Worm (Caenorhabditis elegans): ENCODE measurements around the gene srh-30.

- TF ChIP-seq ceh-9 (tag; optimal IDR thresholded peaks at IDR 0.05) (no peak), elt-2 (tag; optimal IDR thresholded peaks at IDR 0.05) (no peak), sox-4 (tag; optimal IDR thresholded peaks at IDR 0.05) (no peak), F13H6.1 (tag; optimal IDR thresholded peaks at IDR 0.05) (no peak), fkh-10 (GFP tag; optimal IDR thresholded peaks at IDR 0.05) (no peak), sdc-2 (tag; optimal IDR thresholded peaks at IDR 0.05) (no peak), hlh-13 (GFP tag; optimal IDR thresholded peaks at IDR 0.05) (no peak), K09A11.1 (tag; optimal IDR thresholded peaks at IDR 0.05; ENCODE audit: insufficient read depth) (no peak), ceh-24 (tag; optimal IDR thresholded peaks at IDR 0.05) (no peak), rnt-1 (tag; optimal IDR thresholded peaks at IDR 0.05) (no peak), pha-4 (tag; optimal IDR thresholded peaks at IDR 0.05) (no peak), hlh-6 (tag; optimal IDR thresholded peaks at IDR 0.05) (no peak), syd-9 (tag; optimal IDR thresholded peaks at IDR 0.05) (no peak), nhr-11 (tag; optimal IDR thresholded peaks at IDR 0.05) (no peak)
Measured at ce11 chrV:6817184-6817583, 45.6 kb upstream of the srh-30 start, which contains the start of gene dmsr-14.

All from whole organism, late embryonic.